Worm (Caenorhabditis elegans) whole organism, L4 larva: ENCODE data around the gene F10G2.10.

Experiments used
- aha-1 ChIP-seq: fragments of 150-350 bp; peaks from one replicate; lab custom pipeline; 2014; ENCODE audit warnings: missing biosample characterization, missing genetic modification characterization
- ces-1 ChIP-seq: fragments of 150-350 bp; sonication (generic microtip); optimal IDR thresholded peaks from 4 replicates; lab custom pipeline; 2014; ENCODE audit warnings: missing biosample characterization, missing genetic modification reagents, missing genetic modification characterization
- hlh-30 ChIP-seq: sonication (generic microtip); optimal IDR thresholded peaks from 2 replicates; lab custom pipeline; 2017; ENCODE audit warnings: antibody characterized with exemption, mild to moderate bottlenecking, missing genetic modification characterization, missing compliant biosample characterization; ENCODE audit not compliant: insufficient read depth
- lin-38 ChIP-seq: fragments of 200-800 bp; sonication (Bioruptor generic); IDR thresholded peaks from 2 replicates; pipeline ENCODE4 v1.3.6; 2022; ENCODE audit warnings: missing genetic modification reagents, missing genetic modification characterization, missing compliant biosample characterization
- nhr-11 ChIP-seq: fragments of 150-350 bp; optimal IDR thresholded peaks from 2 replicates; lab custom pipeline; 2014; ENCODE audit warnings: missing biosample characterization, missing genetic modification characterization
- zag-1 ChIP-seq: fragments of 150-350 bp; optimal IDR thresholded peaks from 2 replicates; lab custom pipeline; 2014; ENCODE audit warnings: missing biosample characterization, missing genetic modification characterization
- zip-11 ChIP-seq: fragments of 200-800 bp; sonication (Bioruptor generic); IDR thresholded peaks from 2 replicates; pipeline ENCODE4 v1.3.6; 2022; ENCODE audit warnings: missing genetic modification characterization, missing compliant biosample characterization

- TF ChIP-seq zag-1 = no peak
- no peak for TF ChIP-seq lin-38
- no peak for TF ChIP-seq aha-1 (tag; lab: Kevin White, UChicago)
- no peak for TF ChIP-seq ces-1 (GFP tag; lab: Kevin White, UChicago)
- no peak for TF ChIP-seq zip-11 (GFP tag; lab: Robert Waterston, UW)
- TF ChIP-seq hlh-30 (tag; lab: Kevin White, UChicago) = no peak
- TF ChIP-seq nhr-11 (tag; lab: Kevin White, UChicago) = no peak
These were observed 35.1 kb downstream of the F10G2.10 start, which contains the start of gene C03G6.6 for ce11 chrV:7357132-7357531.
